Worm (Caenorhabditis elegans): Measurements from ENCODE around the gene sre-42.

ce11 chrII:12408717-12409116 lies 22.0 kb upstream of the sre-42 start, which contains the start of gene sre-31:
- no peak for TF ChIP-seq unc-39 (tag; optimal IDR thresholded peaks at IDR 0.05)
- TF ChIP-seq drap-1 (GFP tag; optimal IDR thresholded peaks at IDR 0.05) = no peak
- TF ChIP-seq nhr-237 (tag; optimal IDR thresholded peaks at IDR 0.05) = no peak
- TF ChIP-seq elt-3 (tag; optimal IDR thresholded peaks at IDR 0.05) = no peak
- TF ChIP-seq nhr-28 (tag; optimal IDR thresholded peaks at IDR 0.05) = no peak
- TF ChIP-seq snpc-4 (tag; optimal IDR thresholded peaks at IDR 0.05) = no peak
- TF ChIP-seq ceh-83 (GFP tag; optimal IDR thresholded peaks at IDR 0.05) = no peak

All from whole organism, mixed stage, embryonic.